Worm (Caenorhabditis elegans) whole organism, mixed stage, embryonic: Measurements from ENCODE around the gene F58E6.8.

Experiments used
- bed-3 ChIP-seq: fragments of 200-800 bp; sonication (Bioruptor generic); optimal IDR thresholded peaks from 3 replicates; lab custom pipeline; 2018; ENCODE audit warnings: mild to moderate bottlenecking, missing genetic modification characterization, moderate library complexity, missing compliant biosample characterization
- ceh-39 ChIP-seq: fragments of 150-350 bp; optimal IDR thresholded peaks from 2 replicates; lab custom pipeline; 2014; ENCODE audit warnings: missing biosample characterization, missing genetic modification characterization
- flh-1 ChIP-seq: fragments of 200-800 bp; sonication (Bioruptor generic); optimal IDR thresholded peaks from 2 replicates; lab custom pipeline; 2018; ENCODE audit warnings: mild to moderate bottlenecking, missing genetic modification characterization, moderate library complexity, missing compliant biosample characterization
- hlh-1 ChIP-seq: fragments of 150-350 bp; optimal IDR thresholded peaks from 2 replicates; lab custom pipeline; 2014; ENCODE audit warnings: missing biosample characterization, missing genetic modification reagents, missing genetic modification characterization
- lin-13 ChIP-seq: fragments of 150-350 bp; optimal IDR thresholded peaks from 2 replicates; lab custom pipeline; 2014; ENCODE audit warnings: missing biosample characterization, missing genetic modification characterization
- lsy-2 ChIP-seq: fragments of 150-350 bp; optimal IDR thresholded peaks from 2 replicates; lab custom pipeline; 2014; ENCODE audit warnings: missing biosample characterization, missing genetic modification characterization
- nhr-12 ChIP-seq: fragments of 150-350 bp; optimal IDR thresholded peaks from 2 replicates; lab custom pipeline; 2014; ENCODE audit warnings: missing biosample characterization, missing genetic modification characterization
- nhr-237 ChIP-seq: fragments of 150-350 bp; optimal IDR thresholded peaks from 2 replicates; lab custom pipeline; 2014; ENCODE audit warnings: missing biosample characterization, missing genetic modification characterization
- nhr-28 ChIP-seq: fragments of 150-350 bp; optimal IDR thresholded peaks from 2 replicates; lab custom pipeline; 2014; ENCODE audit warnings: missing biosample characterization, missing genetic modification characterization
- pha-4 ChIP-seq: fragments of 150-350 bp; optimal IDR thresholded peaks from 2 replicates; lab custom pipeline; 2018; ENCODE audit warnings: missing biosample characterization, missing genetic modification reagents, missing genetic modification characterization
- snpc-4 ChIP-seq: fragments of 150-350 bp; optimal IDR thresholded peaks from 2 replicates; lab custom pipeline; 2014; ENCODE audit warnings: missing biosample characterization, missing genetic modification characterization
- sptf-1 ChIP-seq: sonication (generic microtip); optimal IDR thresholded peaks from 2 replicates; lab custom pipeline; 2017; ENCODE audit warnings: mild to moderate bottlenecking, missing genetic modification characterization, moderate library complexity, missing compliant biosample characterization
- tbx-8 ChIP-seq: fragments of 200-800 bp; sonication (Bioruptor generic); optimal IDR thresholded peaks from 2 replicates; lab custom pipeline; 2018; ENCODE audit warnings: mild to moderate bottlenecking, missing genetic modification characterization, moderate library complexity, missing compliant biosample characterization
- unc-62 ChIP-seq: fragments of 150-350 bp; optimal IDR thresholded peaks from 2 replicates; lab custom pipeline; 2014; ENCODE audit warnings: missing biosample characterization, missing genetic modification reagents, missing genetic modification characterization

ce11 chrV:9711174-9711573 lies 44.5 kb downstream of the F58E6.8 start:
- no peak for TF ChIP-seq lsy-2
- no peak for TF ChIP-seq snpc-4 (tag; lab: Kevin White, UChicago)
- no peak for TF ChIP-seq nhr-28 (tag; lab: Kevin White, UChicago)
- no peak for TF ChIP-seq hlh-1 (tag; lab: Kevin White, UChicago)
- no peak for TF ChIP-seq sptf-1
- no peak for TF ChIP-seq bed-3 (GFP tag; lab: Kevin White, UChicago)
- no peak for TF ChIP-seq ceh-39 (tag; lab: Kevin White, UChicago)
- TF ChIP-seq flh-1 (GFP tag; lab: Kevin White, UChicago), result no peak
- TF ChIP-seq lin-13, result no peak
- TF ChIP-seq pha-4, result no peak
- no peak for TF ChIP-seq nhr-12 (tag; lab: Kevin White, UChicago)
- no peak for TF ChIP-seq tbx-8 (GFP tag; lab: Kevin White, UChicago)
- no peak for TF ChIP-seq nhr-237 (tag; lab: Kevin White, UChicago)
- no peak for TF ChIP-seq unc-62 (GFP tag; lab: Kevin White, UChicago)
